Fruit fly (Drosophila melanogaster): ENCODE measurements around the gene CG7523.

CG7523 gene

dm6 chr3R:17682244-17682773 is 11.6 kb upstream of the CG7523 start, which contains the start of the genes alt and CG7655 (continued):
- TF ChIP-seq Nf-YA (GFP tag; IDR thresholded peaks at IDR 0.05) (no peak), cato (GFP tag; optimal IDR thresholded peaks at IDR 0.05; ENCODE audit: borderline replicate concordance) (no peak), Hmx (GFP tag; optimal IDR thresholded peaks at IDR 0.05) (no peak), CG11093 (GFP tag; IDR thresholded peaks at IDR 0.05) (no peak), CkIIα-i1 (GFP tag; IDR thresholded peaks at IDR 0.05) (no peak), PHDP (tag; optimal IDR thresholded peaks at IDR 0.05) (no peak), HLHmδ (GFP tag; optimal IDR thresholded peaks at IDR 0.05) (no peak), pum (GFP tag; optimal IDR thresholded peaks at IDR 0.05) (no peak), crol (GFP tag; IDR thresholded peaks at IDR 0.05) (no peak), Trl (optimal IDR thresholded peaks at IDR 0.05) (no peak), Trl (GFP tag; optimal IDR thresholded peaks at IDR 0.05) (peak; percentile 52), Hr78 (GFP tag; optimal IDR thresholded peaks at IDR 0.05) (no peak), CG14710 (tag; optimal IDR thresholded peaks at IDR 0.05) (peak; percentile 76), CG9215 (GFP tag; IDR thresholded peaks at IDR 0.05) (no peak), CG7839 (tag; optimal IDR thresholded peaks at IDR 0.05) (no peak), CG12391 (tag; optimal IDR thresholded peaks at IDR 0.05) (peak; percentile 50), Pdp1 (GFP tag; optimal IDR thresholded peaks at IDR 0.05) (peak in 1 of 2 experiments; percentile 83), Camta (GFP tag; optimal IDR thresholded peaks at IDR 0.05) (no peak), CG15514 (GFP tag; optimal IDR thresholded peaks at IDR 0.05) (peak; percentile 88), CG10321 (GFP tag; IDR thresholded peaks at IDR 0.05) (no peak), jumu (GFP tag; optimal IDR thresholded peaks at IDR 0.05) (peak; percentile 62), pho (GFP tag; optimal IDR thresholded peaks at IDR 0.05) (peak; percentile 44), knrl (GFP tag; IDR thresholded peaks at IDR 0.05; ENCODE audit: partially characterized antibody) (no peak), Lhr (GFP tag; optimal IDR thresholded peaks at IDR 0.05) (peak; percentile 97), da (GFP tag; optimal IDR thresholded peaks at IDR 0.05) (peak; percentile 1), CG1792 (GFP tag; optimal IDR thresholded peaks at IDR 0.05) (peak; percentile 15), hkb (optimal IDR thresholded peaks at IDR 0.05) (peak; percentile 23), hkb (GFP tag; IDR thresholded peaks at IDR 0.05) (no peak), CG13123 (GFP tag; optimal IDR thresholded peaks at IDR 0.05) (no peak), HmgD (GFP tag; optimal IDR thresholded peaks at IDR 0.05) (peak; percentile 84), CG33557 (GFP tag; optimal IDR thresholded peaks at IDR 0.05) (peak; percentile 10), CG9609 (GFP tag; optimal IDR thresholded peaks at IDR 0.05) (peak; percentile 24), zf30C (GFP tag; optimal IDR thresholded peaks at IDR 0.05) (no peak), ftz-f1 (GFP tag; optimal IDR thresholded peaks at IDR 0.05) (peak; percentile 72), chinmo (GFP tag; IDR thresholded peaks at IDR 0.05; ENCODE audit: partially characterized antibody) (no peak), CG1647 (GFP tag; optimal IDR thresholded peaks at IDR 0.05) (no peak), CG16813 (GFP tag; IDR thresholded peaks at IDR 0.05; ENCODE audit: partially characterized antibody) (no peak), CG14965 (GFP tag; optimal IDR thresholded peaks at IDR 0.05; ENCODE audit: borderline replicate concordance) (no peak), sc (optimal IDR thresholded peaks at IDR 0.05) (no peak), sc (GFP tag; optimal IDR thresholded peaks at IDR 0.05) (no peak), CG2875 (GFP tag; optimal IDR thresholded peaks at IDR 0.05) (no peak), schlank (tag; optimal IDR thresholded peaks at IDR 0.05) (no peak), Hsf (GFP tag; optimal IDR thresholded peaks at IDR 0.05) (no peak), CG4707 (GFP tag; optimal IDR thresholded peaks at IDR 0.05) (no peak), ro (GFP tag; IDR thresholded peaks at IDR 0.05) (no peak), Ada2b (GFP tag; IDR thresholded peaks at IDR 0.05) (no peak), NK7.1 (GFP tag; optimal IDR thresholded peaks at IDR 0.05) (no peak), CG4854 (GFP tag; optimal IDR thresholded peaks at IDR 0.05) (no peak), Neu2 (GFP tag; optimal IDR thresholded peaks at IDR 0.05; ENCODE audit: borderline replicate concordance) (no peak), gfzf (GFP tag; optimal IDR thresholded peaks at IDR 0.05) (peak; percentile 100), Mrtf (GFP tag; IDR thresholded peaks at IDR 0.05) (no peak)
